Worm (Caenorhabditis elegans): ENCODE measurements around the gene F35C8.5.
A peak's percentile ranks its signal among the peaks of the same experiment; 100 is the strongest.

Gene F35C8.5

ce11 chrX:5373597-5373996 lies 8.0 kb downstream of the F35C8.5 start:
- TF ChIP-seq snpc-4 (GFP tag; optimal IDR thresholded peaks at IDR 0.05) (no peak), snpc-4 (tag; optimal IDR thresholded peaks at IDR 0.05) (no peak), nfya-1 (tag; optimal IDR thresholded peaks at IDR 0.05; ENCODE audit: borderline replicate concordance, insufficient read depth) (no peak), cebp-2 (GFP tag; IDR thresholded peaks at IDR 0.05) (no peak), ztf-18 (tag; optimal IDR thresholded peaks at IDR 0.05) (no peak), hsf-1 (GFP tag; IDR thresholded peaks at IDR 0.05) (no peak), T07F8.4 (tag; optimal IDR thresholded peaks at IDR 0.05) (no peak), ceh-79 (tag; optimal IDR thresholded peaks at IDR 0.05) (no peak), nfyb-1 (GFP tag; IDR thresholded peaks at IDR 0.05) (no peak), let-607 (tag; optimal IDR thresholded peaks at IDR 0.05) (no peak), somi-1 (GFP tag; optimal IDR thresholded peaks at IDR 0.05) (no peak)

- no peak for TF ChIP-seq lin-26 (GFP tag; IDR thresholded peaks at IDR 0.05)
- TF ChIP-seq nhr-80 (tag; optimal IDR thresholded peaks at IDR 0.05), result peak; percentile 57
These were observed 9.1 kb downstream of the F35C8.5 start, which contains the start of gene sek-4 for ce11 chrX:5374742-5375141. Gene sek-4, plus strand, starts transcription at chrX:5375059.

- TF ChIP-seq F37B4.10 (GFP tag; IDR thresholded peaks at IDR 0.05), result no peak
- TF ChIP-seq T07F8.4 (tag; optimal IDR thresholded peaks at IDR 0.05), result no peak
These were observed 11.7 kb downstream of the F35C8.5 start, which contains the start of gene sek-5 for ce11 chrX:5377307-5377706. Gene sek-5, plus strand, starts transcription at chrX:5377607.

ce11 chrX:5382778-5383177 lies 17.2 kb downstream of the F35C8.5 start:
- TF ChIP-seq hlh-26 (GFP tag; conservative IDR thresholded peaks at IDR 0.05), result no peak
- TF ChIP-seq ztf-28 (GFP tag; IDR thresholded peaks at IDR 0.05), result no peak
- TF ChIP-seq madf-8 (GFP tag; conservative IDR thresholded peaks at IDR 0.05), result no peak
- TF ChIP-seq zim-3 (tag; optimal IDR thresholded peaks at IDR 0.05), result no peak
- TF ChIP-seq somi-1 (GFP tag; optimal IDR thresholded peaks at IDR 0.05), result no peak
- no peak for TF ChIP-seq lir-1 (GFP tag; conservative IDR thresholded peaks at IDR 0.05)
- TF ChIP-seq ztf-25 (GFP tag; IDR thresholded peaks at IDR 0.05), result no peak
- no peak for TF ChIP-seq attf-5 (GFP tag; optimal IDR thresholded peaks at IDR 0.05)
- no peak for TF ChIP-seq T26A5.8 (tag; optimal IDR thresholded peaks at IDR 0.05)
- TF ChIP-seq sptf-2 (GFP tag; optimal IDR thresholded peaks at IDR 0.05), result no peak
- no peak for TF ChIP-seq cebp-2 (GFP tag; IDR thresholded peaks at IDR 0.05)
- TF ChIP-seq cebp-1 (GFP tag; IDR thresholded peaks at IDR 0.05), result no peak
- no peak for TF ChIP-seq cebp-1 (tag; optimal IDR thresholded peaks at IDR 0.05)
- no peak for TF ChIP-seq rpc-1 (optimal IDR thresholded peaks at IDR 0.05)
- TF ChIP-seq rpc-1 (tag; optimal IDR thresholded peaks at IDR 0.05), result no peak
- TF ChIP-seq lag-1 (GFP tag; IDR thresholded peaks at IDR 0.05), result no peak

- no peak for TF ChIP-seq cebp-2 (GFP tag; IDR thresholded peaks at IDR 0.05)
- no peak for TF ChIP-seq rec-8 (tag; optimal IDR thresholded peaks at IDR 0.05)
- no peak for TF ChIP-seq mcd-1 (GFP tag; IDR thresholded peaks at IDR 0.05)
- no peak for TF ChIP-seq lin-54 (GFP tag; optimal IDR thresholded peaks at IDR 0.05)
- TF ChIP-seq hlh-26 (GFP tag; conservative IDR thresholded peaks at IDR 0.05), result no peak
- TF ChIP-seq hmg-1.2 (GFP tag; IDR thresholded peaks at IDR 0.05), result no peak
- no peak for TF ChIP-seq lin-35 (GFP tag; optimal IDR thresholded peaks at IDR 0.05)
- no peak for TF ChIP-seq ztf-28 (GFP tag; IDR thresholded peaks at IDR 0.05)
- no peak for TF ChIP-seq ztf-25 (GFP tag; IDR thresholded peaks at IDR 0.05)
- no peak for TF ChIP-seq zfh-2 (GFP tag; conservative IDR thresholded peaks at IDR 0.05)
- no peak for TF ChIP-seq nhr-179 (tag; optimal IDR thresholded peaks at IDR 0.05)
- TF ChIP-seq dpl-1 (GFP tag; optimal IDR thresholded peaks at IDR 0.05), result no peak
- no peak for TF ChIP-seq ztf-3 (GFP tag; optimal IDR thresholded peaks at IDR 0.05)
- no peak for TF ChIP-seq ccch-3 (GFP tag; optimal IDR thresholded peaks at IDR 0.05)
- no peak for TF ChIP-seq ekl-4 (GFP tag; IDR thresholded peaks at IDR 0.05)
These were observed 20.9 kb downstream of the F35C8.5 start, which contains the start of gene kcnl-3 for ce11 chrX:5386558-5386957. Gene kcnl-3, plus strand, starts transcription at chrX:5386858.

Data from whole organism, young adult.